Worm (Caenorhabditis elegans) whole organism, young adult: ENCODE data around the gene R53.8.
A peak's percentile ranks its signal among the peaks of the same experiment; 100 is the strongest.

Experiments used
- B0261.1 ChIP-seq: sonication (generic microtip); optimal IDR thresholded peaks from 2 replicates; lab custom pipeline; 2016; ENCODE audit warnings: mild to moderate bottlenecking, missing genetic modification characterization, moderate library complexity, missing compliant biosample characterization
- C06A6.2 ChIP-seq: fragments of 200-800 bp; sonication (Bioruptor generic); conservative IDR thresholded peaks from 2 replicates; pipeline ENCODE4 v1.3.6; 2022; ENCODE audit warnings: missing genetic modification characterization, missing compliant biosample characterization
- F22D6.2 ChIP-seq: sonication (generic microtip); optimal IDR thresholded peaks from 2 replicates; lab custom pipeline; 2016; ENCODE audit warnings: mild to moderate bottlenecking, missing genetic modification characterization, missing compliant biosample characterization
- F23B12.7 ChIP-seq: sonication (generic microtip); optimal IDR thresholded peaks from 2 replicates; lab custom pipeline; 2017; ENCODE audit warnings: missing genetic modification characterization, mild to moderate bottlenecking, missing compliant biosample characterization, antibody characterized with exemption, moderate library complexity; ENCODE audit not compliant: insufficient read depth
- F49E8.2 ChIP-seq: sonication (generic microtip); optimal IDR thresholded peaks from 3 replicates; lab custom pipeline; 2017; ENCODE audit warnings: missing genetic modification characterization, mild to moderate bottlenecking, missing compliant biosample characterization, antibody characterized with exemption, moderate library complexity; ENCODE audit not compliant: insufficient read depth
- F57A8.1 ChIP-seq: fragments of 200-800 bp; sonication (Bioruptor generic); optimal IDR thresholded peaks from 2 replicates; lab custom pipeline; 2018; ENCODE audit warnings: mild to moderate bottlenecking, missing genetic modification characterization, moderate library complexity, missing compliant biosample characterization
- T07F8.4 ChIP-seq: sonication (generic microtip); optimal IDR thresholded peaks from 2 replicates; lab custom pipeline; 2016; ENCODE audit warnings: mild to moderate bottlenecking, missing genetic modification characterization, moderate library complexity, missing compliant biosample characterization
- ama-1 ChIP-seq, 3 experiments: fragments of 150-350 bp in 1 of 3; sonication (generic microtip) in 2 of 3; optimal IDR thresholded peaks; 2 replicates each; lab custom pipeline; 2014 to 2018; ENCODE audit warnings: missing biosample characterization in 2 of 3, missing genetic modification characterization in 2 of 3, missing genetic modification reagents in 2 of 3
- bed-1 ChIP-seq: fragments of 200-800 bp; sonication (Bioruptor generic); IDR thresholded peaks from 2 replicates; pipeline ENCODE4 v1.3.6; 2022; ENCODE audit warnings: missing genetic modification reagents, missing genetic modification characterization, missing compliant biosample characterization
- cebp-1 ChIP-seq, 2 experiments: fragments of 200-800 bp in 1 of 2; sonication (Bioruptor generic) in 1 of 2; sonication (generic microtip) in 1 of 2; IDR thresholded peaks in 1 of 2; optimal IDR thresholded peaks in 1 of 2; 2 replicates each; pipeline versions ENCODE4 v1.3.6 to Lab custom; 2017 to 2022; ENCODE audit warnings: missing compliant biosample characterization in 2 of 2, missing genetic modification characterization in 2 of 2, mild to moderate bottlenecking in 1 of 2, missing genetic modification reagents in 1 of 2, moderate library complexity in 1 of 2
- ceh-40 ChIP-seq: fragments of 200-800 bp; sonication (Bioruptor generic); IDR thresholded peaks from 2 replicates; pipeline ENCODE4 v1.3.6; 2022; ENCODE audit warnings: missing genetic modification characterization, missing compliant biosample characterization
- dox-1 ChIP-seq: fragments of 200-800 bp; sonication (Bioruptor generic); IDR thresholded peaks from 2 replicates; pipeline ENCODE4 v1.3.6; 2022; ENCODE audit warnings: missing genetic modification reagents, missing genetic modification characterization, missing compliant biosample characterization
- dpl-1 ChIP-seq: fragments of 150-350 bp; optimal IDR thresholded peaks from 2 replicates; lab custom pipeline; 2014; ENCODE audit warnings: missing biosample characterization, missing genetic modification reagents, missing genetic modification characterization
- efl-1 ChIP-seq: fragments of 150-350 bp; optimal IDR thresholded peaks from 2 replicates; lab custom pipeline; 2014; ENCODE audit warnings: missing biosample characterization, missing genetic modification reagents, missing genetic modification characterization
- egl-44 ChIP-seq: fragments of 200-800 bp; sonication (Bioruptor generic); IDR thresholded peaks from 2 replicates; pipeline ENCODE4 v1.3.6; 2022; ENCODE audit warnings: missing genetic modification reagents, missing genetic modification characterization, missing compliant biosample characterization
- egrh-3 ChIP-seq: fragments of 200-800 bp; sonication (Bioruptor generic); IDR thresholded peaks from 2 replicates; pipeline ENCODE4 v1.3.6; 2022; ENCODE audit warnings: missing genetic modification reagents, missing genetic modification characterization, missing compliant biosample characterization
- ets-4 ChIP-seq: fragments of 200-800 bp; sonication (Bioruptor generic); optimal IDR thresholded peaks from 2 replicates; lab custom pipeline; 2018; ENCODE audit warnings: mild to moderate bottlenecking, missing genetic modification characterization, missing compliant biosample characterization
- gei-17 ChIP-seq: fragments of 200-800 bp; sonication (Bioruptor generic); optimal IDR thresholded peaks from 2 replicates; lab custom pipeline; 2018; ENCODE audit warnings: mild to moderate bottlenecking, missing genetic modification characterization, missing compliant biosample characterization
- hrde-1 ChIP-seq: sonication (generic microtip); optimal IDR thresholded peaks from 2 replicates; lab custom pipeline; 2016; ENCODE audit warnings: missing genetic modification characterization, mild to moderate bottlenecking, missing compliant biosample characterization, moderate library complexity, missing genotype, missing genetic modification reagents, borderline replicate concordance
- lag-1 ChIP-seq: fragments of 200-800 bp; sonication (Bioruptor generic); IDR thresholded peaks from 2 replicates; pipeline ENCODE4 v1.3.6; 2022; ENCODE audit warnings: missing genetic modification reagents, missing genetic modification characterization, missing compliant biosample characterization
- let-526 ChIP-seq: fragments of 200-800 bp; sonication (Bioruptor generic); IDR thresholded peaks from 2 replicates; pipeline ENCODE4 v1.3.6; 2022; ENCODE audit warnings: missing genetic modification reagents, missing genetic modification characterization, missing compliant biosample characterization
- lsl-1 ChIP-seq: fragments of 200-800 bp; sonication (Bioruptor generic); optimal IDR thresholded peaks from 2 replicates; lab custom pipeline; 2018; ENCODE audit warnings: mild to moderate bottlenecking, missing genetic modification characterization, moderate library complexity, missing compliant biosample characterization
- mcd-1 ChIP-seq: fragments of 200-800 bp; sonication (Bioruptor generic); IDR thresholded peaks from 2 replicates; pipeline ENCODE4 v1.3.6; 2022; ENCODE audit warnings: missing genetic modification reagents, missing genetic modification characterization, missing compliant biosample characterization
- mes-4 ChIP-seq: sonication (generic microtip); optimal IDR thresholded peaks from 2 replicates; lab custom pipeline; 2016; ENCODE audit warnings: missing genotype, missing genetic modification characterization, missing compliant biosample characterization
- nhr-80 ChIP-seq: sonication (generic microtip); optimal IDR thresholded peaks from 2 replicates; lab custom pipeline; 2016; ENCODE audit warnings: missing genetic modification characterization, missing compliant biosample characterization
- nhr-90 ChIP-seq: sonication (generic microtip); optimal IDR thresholded peaks from 2 replicates; lab custom pipeline; 2016; ENCODE audit warnings: missing genotype, mild to moderate bottlenecking, missing genetic modification characterization, missing compliant biosample characterization
- pha-4 ChIP-seq: fragments of 150-350 bp; sonication (generic microtip); optimal IDR thresholded peaks from 2 replicates; lab custom pipeline; 2014; ENCODE audit warnings: missing biosample characterization, missing genetic modification reagents, missing genetic modification characterization
- snpc-1.3 ChIP-seq: sonication (generic microtip); optimal IDR thresholded peaks from 2 replicates; lab custom pipeline; 2017; ENCODE audit warnings: missing genetic modification characterization, mild to moderate bottlenecking, missing compliant biosample characterization, antibody characterized with exemption, moderate library complexity, missing genotype, missing genetic modification reagents; ENCODE audit not compliant: insufficient read depth
- somi-1 ChIP-seq: fragments of 200-800 bp; sonication (Bioruptor generic); optimal IDR thresholded peaks from 2 replicates; lab custom pipeline; 2018; ENCODE audit warnings: mild to moderate bottlenecking, missing genetic modification characterization, missing compliant biosample characterization
- sptf-2 ChIP-seq: fragments of 200-800 bp; sonication (Bioruptor generic); optimal IDR thresholded peaks from 2 replicates; lab custom pipeline; 2018; ENCODE audit warnings: mild to moderate bottlenecking, missing genetic modification characterization, missing compliant biosample characterization
- zfh-2 ChIP-seq: fragments of 200-800 bp; sonication (Bioruptor generic); conservative IDR thresholded peaks from 2 replicates; pipeline ENCODE4 v1.3.6; 2022; ENCODE audit warnings: missing genetic modification reagents, missing genetic modification characterization, missing compliant biosample characterization
- zim-3 ChIP-seq: sonication (generic microtip); optimal IDR thresholded peaks from 2 replicates; lab custom pipeline; 2017; ENCODE audit warnings: mild to moderate bottlenecking, missing genetic modification characterization, moderate library complexity, missing compliant biosample characterization
- ztf-3 ChIP-seq: fragments of 200-800 bp; sonication (Bioruptor generic); optimal IDR thresholded peaks from 2 replicates; lab custom pipeline; 2018; ENCODE audit warnings: mild to moderate bottlenecking, missing genetic modification characterization, missing compliant biosample characterization

Gene R53.8

DNA sequence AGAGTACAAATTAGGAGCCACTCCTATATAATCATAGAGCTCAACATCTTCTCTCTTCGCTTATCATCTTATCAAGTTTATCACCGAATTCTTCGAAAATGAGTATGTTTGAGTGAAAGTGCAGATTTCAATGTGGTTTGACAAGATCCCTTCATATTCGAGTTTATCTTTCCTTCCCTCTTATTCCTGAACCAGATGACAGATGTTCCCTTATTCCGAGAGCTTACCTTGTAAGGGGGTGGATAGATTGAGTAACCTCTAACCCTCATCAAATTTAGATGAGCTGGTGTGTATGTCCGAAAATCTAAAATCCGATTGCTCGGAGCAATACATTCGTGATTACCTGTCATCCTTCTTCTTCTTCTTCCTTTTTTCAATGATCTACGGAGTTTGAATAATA lies 27.8 kb upstream of the R53.8 start:
- TF ChIP-seq C06A6.2 (GFP tag; lab: Robert Waterston, UW): no peak
- no peak for TF ChIP-seq dpl-1
- TF ChIP-seq, all 124 proteins: peak for 0

DNA sequence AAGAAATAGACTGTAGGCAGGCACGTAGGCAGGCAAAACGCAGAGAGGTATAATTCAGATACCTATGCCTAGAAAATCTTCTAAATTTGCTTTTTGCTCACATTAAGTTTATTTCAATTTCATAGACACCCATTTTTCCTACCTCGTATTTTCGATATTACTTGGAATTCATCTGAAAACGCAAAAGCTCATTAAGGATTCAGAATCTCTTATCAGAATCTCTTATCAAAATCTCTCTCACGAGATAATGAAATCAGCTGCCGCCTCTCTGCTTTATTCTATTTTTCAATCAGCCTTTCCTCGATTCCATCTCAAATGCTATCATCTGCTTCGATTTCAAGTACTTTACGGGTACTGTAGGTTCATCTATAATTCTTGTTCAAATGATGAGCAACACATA lies 24.7 kb upstream of the R53.8 start:
- TF ChIP-seq cebp-1 (GFP tag; IDR thresholded peaks at IDR 0.05; lab: Robert Waterston, UW): no peak
- TF ChIP-seq cebp-1 (tag; optimal IDR thresholded peaks at IDR 0.05; lab: Kevin White, UChicago): no peak
- TF ChIP-seq T07F8.4 (tag; lab: Kevin White, UChicago): no peak
- TF ChIP-seq gei-17 (GFP tag; lab: Kevin White, UChicago): no peak
- no peak for TF ChIP-seq lsl-1
- no peak for TF ChIP-seq F57A8.1 (GFP tag; lab: Kevin White, UChicago)
- no peak for TF ChIP-seq egrh-3 (GFP tag; lab: Robert Waterston, UW)
- TF ChIP-seq somi-1 (GFP tag; lab: Kevin White, UChicago): no peak

DNA sequence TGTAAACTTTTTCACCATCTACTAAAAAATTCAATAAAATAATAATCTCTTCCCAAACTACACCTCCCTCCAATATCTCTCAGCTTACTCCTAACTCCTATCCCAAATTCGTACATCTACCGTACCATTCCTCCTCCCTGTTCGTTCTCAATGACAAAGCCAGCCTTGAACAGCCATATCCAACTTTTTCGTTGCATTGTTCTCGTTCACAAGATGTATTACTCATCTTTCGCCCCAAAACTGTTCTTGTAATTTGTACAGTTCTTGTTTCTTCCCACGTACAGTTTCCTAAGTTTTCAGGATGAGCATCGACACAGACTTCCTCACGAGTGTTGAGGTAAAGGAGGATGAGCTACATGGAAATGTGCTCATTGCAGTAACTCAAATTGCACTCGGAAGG lies 21.6 kb upstream of the R53.8 start, which contains the start of gene egl-43:
egl-43 (plus strand) TSS at position 301 of the 400 bp plus-strand sequence.
- TF ChIP-seq mcd-1 (GFP tag; lab: Robert Waterston, UW) (no peak), bed-1 (GFP tag; lab: Robert Waterston, UW) (no peak), egrh-3 (GFP tag; lab: Robert Waterston, UW) (no peak), ets-4 (no peak)

DNA sequence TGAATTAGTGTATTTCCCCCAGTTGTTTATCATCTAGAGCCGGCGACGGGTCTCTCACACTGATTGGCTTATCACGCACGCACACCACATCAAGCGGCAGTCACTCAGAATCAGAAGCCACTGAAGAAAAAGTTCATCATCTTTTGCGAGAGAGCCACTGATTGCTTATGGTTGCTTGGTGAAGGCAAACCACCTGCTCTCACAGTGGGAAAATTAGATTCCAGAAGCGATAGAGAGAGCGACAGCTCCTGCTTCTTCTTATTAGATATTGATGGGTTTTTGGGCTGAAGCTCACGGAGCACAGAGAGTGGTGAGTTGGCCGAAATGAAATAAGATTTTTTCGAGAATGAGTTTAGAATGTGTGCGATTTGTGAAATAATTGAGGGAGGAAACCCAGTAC lies 20.4 kb upstream of the R53.8 start:
- TF ChIP-seq cebp-1 (GFP tag; IDR thresholded peaks at IDR 0.05; lab: Robert Waterston, UW) (no peak), cebp-1 (tag; optimal IDR thresholded peaks at IDR 0.05; lab: Kevin White, UChicago) (no peak), lag-1 (GFP tag; lab: Robert Waterston, UW) (no peak)

DNA sequence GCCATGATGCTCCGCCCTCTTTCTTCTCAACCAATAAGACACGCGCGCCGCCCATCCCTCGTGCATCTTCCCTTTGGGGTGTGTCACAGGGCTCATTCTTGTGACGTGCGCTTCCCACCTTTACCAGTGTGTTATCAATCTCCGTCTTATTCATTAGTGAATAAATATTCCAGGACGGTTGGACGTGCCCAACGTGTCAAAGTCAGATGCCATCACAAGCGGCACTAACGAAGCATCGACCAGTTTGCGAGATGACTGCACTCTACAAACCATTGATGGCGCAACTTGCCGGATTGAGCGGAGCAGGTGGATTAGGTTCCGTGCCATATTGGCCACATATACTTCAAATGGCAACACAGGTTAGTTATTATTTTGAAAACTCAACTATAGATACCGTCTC lies 16.4 kb upstream of the R53.8 start:
- TF ChIP-seq zfh-2 (GFP tag; lab: Robert Waterston, UW) (0 out of 2 replicates have a peak, but pooled peaks have one; percentile 20), F23B12.7 (tag; lab: Kevin White, UChicago) (no peak), zim-3 (no peak)

DNA sequence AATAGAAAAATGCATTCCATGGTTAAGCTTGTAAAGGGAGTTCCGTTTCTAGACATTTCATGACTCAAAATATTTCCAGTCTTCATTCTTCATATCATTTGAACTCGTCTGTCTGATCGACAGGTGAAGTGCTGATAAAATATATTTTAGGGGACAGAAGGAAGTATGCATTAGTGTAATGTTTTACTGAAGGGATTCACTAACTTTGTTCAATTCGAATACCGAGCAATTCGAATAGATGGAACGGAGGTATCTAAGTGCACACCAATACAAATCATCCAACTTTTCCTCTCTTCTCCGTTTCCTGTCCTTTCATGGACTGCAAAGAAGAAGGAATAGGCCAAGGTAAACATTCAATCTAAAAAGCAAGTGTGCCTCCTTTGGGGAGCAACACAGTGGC lies 12.7 kb upstream of the R53.8 start:
- TF ChIP-seq B0261.1 (no peak), F22D6.2 (tag; lab: Kevin White, UChicago) (no peak), dox-1 (GFP tag; lab: Robert Waterston, UW) (0 out of 2 replicates have a peak, but pooled peaks have one; percentile 2), nhr-80 (tag; lab: Kevin White, UChicago) (peak; percentile 65)

DNA sequence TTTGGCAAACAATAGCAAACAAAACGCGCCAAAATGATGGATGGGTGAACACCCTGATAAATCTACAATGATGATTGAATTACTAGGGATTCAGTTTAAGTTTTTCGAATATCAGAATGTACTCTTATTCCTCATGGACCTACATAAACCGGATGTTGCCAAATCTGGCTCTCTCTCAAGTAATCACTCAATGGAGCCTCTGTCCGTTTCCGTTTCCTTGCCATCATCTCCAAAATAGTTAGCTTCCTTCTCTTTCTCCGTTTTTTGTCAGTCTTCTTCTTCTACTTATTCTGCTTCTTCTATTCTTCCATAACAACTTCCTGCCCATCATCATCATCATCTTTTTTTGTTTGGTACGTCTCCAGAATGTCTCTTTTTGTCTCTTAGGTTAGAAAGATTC lies 11.2 kb upstream of the R53.8 start:
- TF ChIP-seq let-526 (GFP tag; lab: Robert Waterston, UW) (no peak), B0261.1 (no peak), nhr-90 (tag; lab: Kevin White, UChicago) (no peak), ama-1 (optimal IDR thresholded peaks at IDR 0.05; lab: Kevin White, UChicago) (no peak), ama-1 (GFP tag; optimal IDR thresholded peaks at IDR 0.05; lab: Kevin White, UChicago) (no peak), F22D6.2 (tag; lab: Kevin White, UChicago) (no peak), egl-44 (GFP tag; lab: Robert Waterston, UW) (no peak), mes-4 (tag; lab: Kevin White, UChicago) (no peak), efl-1 (GFP tag; lab: Kevin White, UChicago) (no peak), bed-1 (GFP tag; lab: Robert Waterston, UW) (no peak), ceh-40 (GFP tag; lab: Robert Waterston, UW) (no peak), snpc-1.3 (tag; lab: Kevin White, UChicago) (no peak), nhr-80 (tag; lab: Kevin White, UChicago) (no peak), F49E8.2 (no peak), sptf-2 (GFP tag; lab: Kevin White, UChicago) (no peak), ztf-3 (GFP tag; lab: Kevin White, UChicago) (no peak), pha-4 (tag; lab: Kevin White, UChicago) (no peak), hrde-1 (tag; lab: Kevin White, UChicago) (no peak)
